Worm (Caenorhabditis elegans): ENCODE results near the gene C02F5.14.

DNA sequence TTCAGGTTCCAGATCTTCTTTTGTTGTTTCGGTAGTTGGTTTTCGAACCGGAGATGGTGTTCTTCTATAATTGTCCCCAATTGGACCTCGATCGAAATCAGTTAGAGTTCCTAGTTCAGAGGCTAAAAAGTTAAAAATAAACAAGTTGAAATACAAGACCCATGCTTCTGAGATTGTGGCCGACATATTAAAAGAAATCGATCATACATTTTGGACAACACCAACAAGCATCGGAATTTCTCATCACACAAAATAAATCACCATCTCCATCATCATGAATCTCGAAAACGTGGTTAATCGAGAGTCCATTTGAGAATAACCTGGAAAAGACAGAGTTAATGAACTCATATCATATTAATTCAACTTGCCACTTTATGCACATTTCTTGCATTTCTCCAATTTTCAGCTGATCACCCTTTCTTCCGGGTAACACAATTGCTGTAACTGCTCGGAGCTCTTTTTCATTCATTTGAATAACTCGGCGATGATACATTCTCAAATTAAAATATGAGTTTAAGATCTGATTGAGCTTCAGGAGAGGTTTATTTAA lies 36.4 kb upstream of the C02F5.14 start, which contains the start of the genes mps-4 and F09G8.10:
- TF ChIP-seq aly-2 (tag; optimal IDR thresholded peaks at IDR 0.05) (no peak), unc-62 (GFP tag; optimal IDR thresholded peaks at IDR 0.05) (no peak), lsy-2 (tag; optimal IDR thresholded peaks at IDR 0.05) (no peak), mab-5 (tag; optimal IDR thresholded peaks at IDR 0.05) (no peak), nhr-10 (tag; optimal IDR thresholded peaks at IDR 0.05) (no peak)
